Fruit fly (Drosophila melanogaster) S2 (cell line): ENCODE measurements around the gene nAChRalpha6.

ENCODE experiments used
- CG8478 ChIP-seq: fragments of >200 bp; optimal IDR thresholded peaks from 2 replicates; lab custom pipeline; 2018
- CTCF ChIP-seq, 2 experiments: fragments of >200 bp; optimal IDR thresholded peaks; 2 replicates each; lab custom pipeline; 2018

dm6 chr2L:9890576-9890975 lies 4.5 kb upstream of the nAChRalpha6 start, which contains the start of the genes CG34183 and CG4537:
- TF ChIP-seq CTCF (optimal IDR thresholded peaks at IDR 0.05; lab: Kevin White, UChicago) (no peak), CG8478 (lab: Kevin White, UChicago) (no peak)
